Worm (Caenorhabditis elegans) whole organism, L1 larva: ENCODE data around the gene ZK354.9.

ENCODE experiments used
- F16B12.6 ChIP-seq: fragments of 150-350 bp; optimal IDR thresholded peaks from 2 replicates; lab custom pipeline; 2014; ENCODE audit warnings: missing biosample characterization, missing genetic modification characterization
- Y116A8C.19 ChIP-seq: sonication (generic microtip); optimal IDR thresholded peaks from 2 replicates; lab custom pipeline; 2016; ENCODE audit warnings: missing compliant biosample characterization, missing genetic modification characterization, borderline replicate concordance
- aha-1 ChIP-seq: fragments of 150-350 bp; optimal IDR thresholded peaks from 2 replicates; lab custom pipeline; 2014; ENCODE audit warnings: missing biosample characterization, missing genetic modification characterization
- alr-1 ChIP-seq: fragments of 200-800 bp; sonication (Bioruptor generic); optimal IDR thresholded peaks from 2 replicates; lab custom pipeline; 2018; ENCODE audit warnings: borderline replicate concordance, mild to moderate bottlenecking, missing genetic modification characterization, missing compliant biosample characterization
- aly-2 ChIP-seq: fragments of 150-350 bp; optimal IDR thresholded peaks from 2 replicates; lab custom pipeline; 2014; ENCODE audit warnings: missing biosample characterization, missing genetic modification characterization
- ama-1 ChIP-seq: fragments of 150-350 bp; optimal IDR thresholded peaks from 2 replicates; lab custom pipeline; 2014
- ceh-8 ChIP-seq: fragments of 200-800 bp; sonication (Bioruptor generic); optimal IDR thresholded peaks from 2 replicates; lab custom pipeline; 2018; ENCODE audit warnings: mild to moderate bottlenecking, missing genetic modification characterization, moderate library complexity, missing compliant biosample characterization
- ceh-88 ChIP-seq: fragments of 200-800 bp; sonication (Bioruptor generic); IDR thresholded peaks from 2 replicates; pipeline ENCODE4 v1.3.6; 2022; ENCODE audit warnings: missing genetic modification characterization, missing compliant biosample characterization
- ces-1 ChIP-seq: fragments of 150-350 bp; optimal IDR thresholded peaks from 2 replicates; lab custom pipeline; 2014; ENCODE audit warnings: missing biosample characterization, missing genetic modification reagents, missing genetic modification characterization
- dpl-1 ChIP-seq, 3 experiments: fragments of 150-350 bp in 2 of 3; sonication (generic microtip) in 1 of 3; optimal IDR thresholded peaks; 2 replicates each; lab custom pipeline; 2014 to 2017; ENCODE audit warnings: missing biosample characterization in 3 of 3, missing genetic modification characterization in 3 of 3, missing genetic modification reagents in 3 of 3
- efl-1 ChIP-seq, 4 experiments: fragments of 150-350 bp; optimal IDR thresholded peaks in 3 of 4; peaks in 1 of 4; 1 replicate in 1 of 4; 2 replicates in 3 of 4; lab custom pipeline; 2014; ENCODE audit warnings: missing biosample characterization in 2 of 4, missing genetic modification characterization in 2 of 4, missing genetic modification reagents in 2 of 4
- efl-3 ChIP-seq: fragments of 200-800 bp; sonication (Bioruptor generic); optimal IDR thresholded peaks from 2 replicates; lab custom pipeline; 2018; ENCODE audit warnings: mild to moderate bottlenecking, missing genetic modification characterization, missing compliant biosample characterization
- elt-2 ChIP-seq: sonication (generic microtip); optimal IDR thresholded peaks from 2 replicates; lab custom pipeline; 2016; ENCODE audit warnings: missing genetic modification characterization, mild to moderate bottlenecking, inconsistent platforms, missing compliant biosample characterization, missing genetic modification reagents
- elt-3 ChIP-seq, 6 experiments: fragments of 150-350 bp in 1 of 6; sonication (generic microtip); optimal IDR thresholded peaks; 2 replicates each; lab custom pipeline; 2017 to 2018; ENCODE audit warnings: missing biosample characterization in 6 of 6, missing genetic modification characterization in 6 of 6, inconsistent platforms in 1 of 6
- fkh-4 ChIP-seq: sonication (generic microtip); optimal IDR thresholded peaks from 2 replicates; lab custom pipeline; 2016; ENCODE audit warnings: missing compliant biosample characterization, missing genetic modification characterization, borderline replicate concordance
- fkh-8 ChIP-seq: sonication (generic microtip); optimal IDR thresholded peaks from 2 replicates; lab custom pipeline; 2016; ENCODE audit warnings: mild to moderate bottlenecking, missing genetic modification characterization, missing compliant biosample characterization
- fos-1 ChIP-seq: fragments of 150-350 bp; optimal IDR thresholded peaks from 2 replicates; lab custom pipeline; 2014; ENCODE audit warnings: missing biosample characterization, missing genetic modification characterization
- hpl-2 ChIP-seq: fragments of 150-350 bp; optimal IDR thresholded peaks from 2 replicates; lab custom pipeline; 2014; ENCODE audit warnings: missing biosample characterization, missing genetic modification reagents, missing genetic modification characterization
- jun-1 ChIP-seq: fragments of 150-350 bp; optimal IDR thresholded peaks from 2 replicates; lab custom pipeline; 2014; ENCODE audit warnings: missing biosample characterization, missing genetic modification reagents, missing genetic modification characterization
- lin-13 ChIP-seq: fragments of 150-350 bp; optimal IDR thresholded peaks from 2 replicates; lab custom pipeline; 2014; ENCODE audit warnings: missing biosample characterization, missing genetic modification reagents, missing genetic modification characterization
- lin-14 ChIP-seq: fragments of 200-800 bp; sonication (Bioruptor generic); optimal IDR thresholded peaks from 2 replicates; lab custom pipeline; 2018; ENCODE audit warnings: mild to moderate bottlenecking, missing genetic modification characterization, moderate library complexity, missing compliant biosample characterization
- lin-15B ChIP-seq: fragments of 150-350 bp; sonication (generic microtip); optimal IDR thresholded peaks from 3 replicates; lab custom pipeline; 2014; ENCODE audit warnings: missing biosample characterization, missing genetic modification characterization
- lin-35 ChIP-seq, 2 experiments: fragments of 150-350 bp; optimal IDR thresholded peaks; 2 replicates each; lab custom pipeline; 2014; ENCODE audit warnings: missing biosample characterization in 2 of 2, missing genetic modification characterization in 2 of 2, missing genetic modification reagents in 2 of 2
- lin-39 ChIP-seq: fragments of 150-350 bp; optimal IDR thresholded peaks from 2 replicates; lab custom pipeline; 2014; ENCODE audit warnings: missing biosample characterization, missing genetic modification reagents, missing genetic modification characterization
- lir-3 ChIP-seq: sonication (generic microtip); optimal IDR thresholded peaks from 2 replicates; lab custom pipeline; 2016; ENCODE audit warnings: mild to moderate bottlenecking, missing genetic modification characterization, moderate library complexity, missing compliant biosample characterization; ENCODE audit not compliant: poor library complexity
- lsy-2 ChIP-seq, 2 experiments: fragments of 150-350 bp; optimal IDR thresholded peaks; 2 replicates each; lab custom pipeline; 2014; ENCODE audit warnings: missing biosample characterization in 2 of 2, missing genetic modification characterization in 2 of 2
- mef-2 ChIP-seq: fragments of 150-350 bp; optimal IDR thresholded peaks from 2 replicates; lab custom pipeline; 2014; ENCODE audit warnings: missing biosample characterization, missing genetic modification characterization
- mep-1 ChIP-seq: fragments of 150-350 bp; optimal IDR thresholded peaks from 2 replicates; lab custom pipeline; 2014; ENCODE audit warnings: missing biosample characterization, missing genetic modification characterization
- nhr-19 ChIP-seq: fragments of 200-800 bp; sonication (Bioruptor generic); conservative IDR thresholded peaks from 2 replicates; pipeline ENCODE4 v1.3.6; 2022; ENCODE audit warnings: missing genetic modification characterization, missing compliant biosample characterization
- nhr-20 ChIP-seq: sonication (generic microtip); optimal IDR thresholded peaks from 2 replicates; lab custom pipeline; 2016; ENCODE audit warnings: mild to moderate bottlenecking, missing genetic modification characterization, missing compliant biosample characterization
- nhr-71 ChIP-seq: sonication (generic microtip); optimal IDR thresholded peaks from 2 replicates; lab custom pipeline; 2016; ENCODE audit warnings: mild to moderate bottlenecking, missing genetic modification characterization, moderate library complexity, missing compliant biosample characterization
- nhr-85 ChIP-seq: sonication (generic microtip); peaks from one replicate; lab custom pipeline; 2016; ENCODE audit warnings: missing genetic modification characterization, inconsistent platforms, missing compliant biosample characterization
- pax-3 ChIP-seq: fragments of 200-800 bp; sonication (Bioruptor generic); optimal IDR thresholded peaks from 2 replicates; lab custom pipeline; 2018; ENCODE audit warnings: mild to moderate bottlenecking, missing genetic modification characterization, moderate library complexity, missing compliant biosample characterization
- rnt-1 ChIP-seq: sonication (generic microtip); optimal IDR thresholded peaks from 2 replicates; lab custom pipeline; 2016; ENCODE audit warnings: mild to moderate bottlenecking, missing genetic modification characterization, moderate library complexity, missing compliant biosample characterization
- snpc-4 ChIP-seq: fragments of 150-350 bp; optimal IDR thresholded peaks from 2 replicates; lab custom pipeline; 2014; ENCODE audit warnings: missing biosample characterization, missing genetic modification characterization
- snu-23 ChIP-seq: sonication (generic microtip); optimal IDR thresholded peaks from 2 replicates; lab custom pipeline; 2016; ENCODE audit warnings: missing genetic modification characterization, missing compliant biosample characterization
- sox-4 ChIP-seq: sonication (generic microtip); optimal IDR thresholded peaks from 2 replicates; lab custom pipeline; 2016; ENCODE audit warnings: missing genetic modification characterization, missing compliant biosample characterization
- sup-37 ChIP-seq: fragments of 200-800 bp; sonication (Bioruptor generic); optimal IDR thresholded peaks from 2 replicates; lab custom pipeline; 2018; ENCODE audit warnings: mild to moderate bottlenecking, missing genetic modification characterization, missing compliant biosample characterization
- swsn-7 ChIP-seq: sonication (generic microtip); optimal IDR thresholded peaks from 2 replicates; lab custom pipeline; 2016; ENCODE audit warnings: missing genetic modification characterization, missing compliant biosample characterization
- tbx-2 ChIP-seq: sonication (generic microtip); optimal IDR thresholded peaks from 2 replicates; lab custom pipeline; 2016; ENCODE audit warnings: missing genetic modification characterization, missing compliant biosample characterization
- tlp-1 ChIP-seq: fragments of 150-350 bp; optimal IDR thresholded peaks from 2 replicates; lab custom pipeline; 2014; ENCODE audit warnings: missing biosample characterization, missing genetic modification characterization
- unc-130 ChIP-seq: fragments of 150-350 bp; optimal IDR thresholded peaks from 2 replicates; lab custom pipeline; 2017; ENCODE audit warnings: missing biosample characterization, missing genetic modification characterization, inconsistent platforms
- unc-62 ChIP-seq: fragments of 150-350 bp; optimal IDR thresholded peaks from 2 replicates; lab custom pipeline; 2014; ENCODE audit warnings: missing biosample characterization, missing genetic modification reagents, missing genetic modification characterization
- unc-98 ChIP-seq: fragments of 200-800 bp; sonication (Bioruptor generic); IDR thresholded peaks from 2 replicates; pipeline ENCODE4 v1.3.6; 2022; ENCODE audit warnings: missing genetic modification characterization, missing compliant biosample characterization
- ztf-4 ChIP-seq: fragments of 150-350 bp; optimal IDR thresholded peaks from 2 replicates; lab custom pipeline; 2014; ENCODE audit warnings: missing biosample characterization, missing genetic modification characterization

ZK354.9 gene

ce11 chrIV:5332178-5332577 is 24.2 kb upstream of the ZK354.9 start, which contains the start of gene Y4C6B.3:
TSS of gene Y4C6B.3 (plus strand) at chrIV:5332478.
- TF ChIP-seq efl-3 (GFP tag; lab: Kevin White, UChicago) (no peak), elt-3 (tag; optimal IDR thresholded peaks at IDR 0.05; lab: Kevin White, UChicago) (peak in 1 of 6 experiments; percentile 39)
- TF ChIP-seq, all 84 proteins: peak for 1

DNA sequence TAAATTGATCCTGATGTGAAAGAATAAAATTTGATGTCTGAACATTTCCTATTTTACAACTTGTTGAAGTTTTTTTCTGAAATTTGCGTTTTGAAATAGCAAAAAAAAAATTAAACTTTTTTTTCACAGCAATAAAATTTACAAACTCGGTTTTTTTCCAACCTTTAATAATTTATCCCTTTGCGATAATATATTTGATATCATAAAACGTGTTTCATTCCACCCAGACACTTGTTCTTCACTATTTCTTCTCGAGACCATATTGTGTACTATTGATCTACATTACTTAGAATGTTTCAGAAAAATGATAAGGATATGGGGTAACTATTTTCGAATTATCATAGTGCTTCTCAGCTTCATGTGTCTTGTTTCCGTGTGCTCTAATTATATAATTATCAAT is 18.2 kb upstream of the ZK354.9 start, which contains the start of gene Y4C6B.4:
Y4C6B.4 (plus strand) TSS at position 301 of the 400 bp plus-strand sequence.
- TF ChIP-seq lin-15B (tag; lab: Kevin White, UChicago): no peak
- TF ChIP-seq lin-39: no peak
- TF ChIP-seq unc-130 (tag; lab: Kevin White, UChicago): no peak
- TF ChIP-seq ama-1 (lab: Kevin White, UChicago): no peak
- TF ChIP-seq mef-2 (tag; lab: Kevin White, UChicago): no peak
- TF ChIP-seq lir-3 (tag; lab: Kevin White, UChicago): no peak
- no peak for TF ChIP-seq lsy-2 (tag; optimal IDR thresholded peaks at IDR 0.05; lab: Kevin White, UChicago)
- TF ChIP-seq, all 84 proteins: peak for 0

DNA sequence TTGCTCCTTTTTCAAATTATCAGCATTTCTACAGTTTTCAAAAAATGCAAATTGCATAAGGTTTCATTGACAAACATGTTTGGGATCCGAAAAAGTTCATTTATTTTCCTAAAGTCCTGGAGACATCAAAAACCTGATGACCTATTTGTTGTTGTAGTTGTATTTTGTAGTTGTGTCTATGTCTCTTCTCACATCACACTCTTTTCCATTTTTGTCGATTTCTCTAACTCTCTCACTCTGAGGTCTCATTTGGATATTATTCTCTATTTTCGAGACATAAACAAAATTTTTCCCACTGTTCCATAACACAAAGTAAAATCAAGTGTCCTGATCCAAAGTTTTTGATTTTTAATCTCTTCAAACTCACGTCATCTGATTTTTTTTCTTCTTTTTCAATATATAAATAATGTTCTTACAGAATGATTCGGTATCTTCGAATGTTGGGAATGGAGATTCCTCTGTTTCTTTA is 10.9 kb upstream of the ZK354.9 start, which contains the start of gene slc-46A:
slc-46A (plus strand) TSS at position 419 of the 469 bp plus-strand sequence.
- no peak for TF ChIP-seq tlp-1 (tag; lab: Kevin White, UChicago)
- peak in 2 of 3 experiments; percentile 0 to 8 for TF ChIP-seq dpl-1 (GFP tag; optimal IDR thresholded peaks at IDR 0.05; lab: Kevin White, UChicago)
- no peak for TF ChIP-seq jun-1
- peak; percentile 20 to 24 for TF ChIP-seq lsy-2 (tag; optimal IDR thresholded peaks at IDR 0.05; lab: Kevin White, UChicago)
- TF ChIP-seq nhr-71 (tag; lab: Kevin White, UChicago): peak; percentile 26
- no peak for TF ChIP-seq sup-37
- TF ChIP-seq swsn-7 (tag; lab: Kevin White, UChicago): peak; percentile 24
- TF ChIP-seq unc-98 (GFP tag; lab: Robert Waterston, UW): no peak
- TF ChIP-seq nhr-20 (tag; lab: Kevin White, UChicago): peak; percentile 43
- peak; percentile 49 to 50 for TF ChIP-seq efl-1 (optimal IDR thresholded peaks at IDR 0.05; lab: Kevin White, UChicago)
- TF ChIP-seq efl-1 (GFP tag; optimal IDR thresholded peaks at IDR 0.05 in 1 of 2; lab: Kevin White, UChicago): peak in 1 of 2 experiments; percentile 18
- peak; percentile 20 for TF ChIP-seq mep-1 (tag; lab: Kevin White, UChicago)
- TF ChIP-seq hpl-2 (GFP tag; lab: Kevin White, UChicago): no peak
- TF ChIP-seq snpc-4: peak; percentile 51
- TF ChIP-seq nhr-85 (tag; lab: Kevin White, UChicago): peak; percentile 77
- no peak for TF ChIP-seq ztf-4 (tag; lab: Kevin White, UChicago)
- no peak for TF ChIP-seq lin-14 (GFP tag; lab: Kevin White, UChicago)
- peak in 1 of 6 experiments; percentile 8 for TF ChIP-seq elt-3 (tag; optimal IDR thresholded peaks at IDR 0.05; lab: Kevin White, UChicago)
- no peak for TF ChIP-seq F16B12.6 (tag; lab: Kevin White, UChicago)
- TF ChIP-seq aly-2: no peak
- peak in 1 of 2 experiments; percentile 37 for TF ChIP-seq lin-35 (GFP tag; optimal IDR thresholded peaks at IDR 0.05; lab: Kevin White, UChicago)
- no peak for TF ChIP-seq ces-1
- no peak for TF ChIP-seq aha-1 (tag; lab: Kevin White, UChicago)
- no peak for TF ChIP-seq ceh-8 (GFP tag; lab: Kevin White, UChicago)
- peak; percentile 2 for TF ChIP-seq elt-2 (tag; lab: Kevin White, UChicago)
- no peak for TF ChIP-seq pax-3

DNA sequence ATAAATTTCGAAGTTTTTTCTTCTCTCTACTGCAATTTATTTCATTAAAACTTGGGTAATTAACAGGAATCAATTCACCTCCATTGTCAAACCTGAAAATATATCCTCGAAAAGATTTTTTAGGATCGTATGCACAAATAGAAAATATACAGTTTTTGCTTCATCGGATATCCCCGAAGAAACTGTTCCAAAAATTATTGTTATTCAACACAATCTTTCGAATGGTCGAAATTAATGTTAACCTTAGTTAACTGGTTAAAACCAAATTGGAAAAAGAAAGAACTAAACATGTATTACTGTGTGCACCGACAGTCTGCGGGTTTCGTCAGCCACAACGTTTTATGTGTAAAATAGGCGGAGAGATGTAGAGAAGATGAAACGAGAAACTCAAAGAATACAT is 9.2 kb upstream of the ZK354.9 start:
- TF ChIP-seq rnt-1 (tag; lab: Kevin White, UChicago) (no peak), snu-23 (GFP tag; lab: Kevin White, UChicago) (peak; percentile 61), alr-1 (tag; lab: Kevin White, UChicago) (no peak), lin-39 (peak; percentile 38), sox-4 (no peak), aly-2 (peak; percentile 56), lin-13 (GFP tag; lab: Kevin White, UChicago) (no peak), Y116A8C.19 (tag; lab: Kevin White, UChicago) (no peak), fkh-4 (tag; lab: Kevin White, UChicago) (no peak), nhr-19 (GFP tag; lab: Robert Waterston, UW) (peak; percentile 81), fos-1 (tag; lab: Kevin White, UChicago) (peak; percentile 56), snpc-4 (peak; percentile 97), efl-1 (optimal IDR thresholded peaks at IDR 0.05; lab: Kevin White, UChicago) (peak; percentile 5 to 30), efl-1 (GFP tag; optimal IDR thresholded peaks at IDR 0.05 in 1 of 2; lab: Kevin White, UChicago) (no peak), nhr-85 (tag; lab: Kevin White, UChicago) (peak; percentile 92), fkh-8 (no peak), tbx-2 (peak; percentile 11), ceh-88 (GFP tag; lab: Robert Waterston, UW) (peak; percentile 52), ces-1 (no peak), mep-1 (tag; lab: Kevin White, UChicago) (peak; percentile 22), swsn-7 (tag; lab: Kevin White, UChicago) (peak; percentile 51), unc-62 (GFP tag; lab: Kevin White, UChicago) (no peak), dpl-1 (GFP tag; optimal IDR thresholded peaks at IDR 0.05; lab: Kevin White, UChicago) (no peak)
